Worm (Caenorhabditis elegans) whole organism, L4 larva: Measurements from ENCODE around the gene pqn-25.

Experiments
- F26F4.8 ChIP-seq: fragments of 200-800 bp; sonication (Bioruptor generic); conservative IDR thresholded peaks from 2 replicates; pipeline ENCODE4 v1.3.6; 2022; ENCODE audit warnings: missing genetic modification characterization, missing compliant biosample characterization
- F49E8.2 ChIP-seq: sonication (generic microtip); optimal IDR thresholded peaks from 2 replicates; lab custom pipeline; 2016; ENCODE audit warnings: missing compliant biosample characterization, mild to moderate bottlenecking, missing genetic modification characterization, borderline replicate concordance
- T26A8.4 ChIP-seq: fragments of 200-800 bp; sonication (Bioruptor generic); IDR thresholded peaks from 2 replicates; pipeline ENCODE4 v1.3.6; 2022; ENCODE audit warnings: missing genetic modification characterization, missing compliant biosample characterization
- Y48G9A.11 ChIP-seq: fragments of 200-800 bp; sonication (Bioruptor generic); IDR thresholded peaks from 2 replicates; pipeline ENCODE4 v1.3.6; 2022; ENCODE audit warnings: missing genetic modification reagents, missing genetic modification characterization, missing compliant biosample characterization
- ZK546.5 ChIP-seq, 2 experiments: sonication (generic microtip); optimal IDR thresholded peaks; 2 replicates each; lab custom pipeline; 2017; ENCODE audit warnings: missing biosample characterization in 2 of 2, missing genetic modification characterization in 2 of 2
- aha-1 ChIP-seq: fragments of 150-350 bp; peaks from one replicate; lab custom pipeline; 2014; ENCODE audit warnings: missing biosample characterization, missing genetic modification characterization
- aly-2 ChIP-seq: sonication (generic microtip); optimal IDR thresholded peaks from 2 replicates; lab custom pipeline; 2018; ENCODE audit warnings: missing biosample characterization, missing genetic modification characterization
- ama-1 ChIP-seq: fragments of 150-350 bp; optimal IDR thresholded peaks from 2 replicates; lab custom pipeline; 2014; ENCODE audit warnings: inconsistent platforms, mixed read lengths
- arid-1 ChIP-seq: fragments of 200-800 bp; sonication (Bioruptor generic); conservative IDR thresholded peaks from 2 replicates; pipeline ENCODE4 v1.3.6; 2022; ENCODE audit warnings: missing genetic modification reagents, missing genetic modification characterization, missing compliant biosample characterization
- attf-4 ChIP-seq: sonication (generic microtip); optimal IDR thresholded peaks from 3 replicates; lab custom pipeline; 2017; ENCODE audit warnings: missing biosample characterization, missing genetic modification characterization
- ceh-28 ChIP-seq: fragments of 150-350 bp; optimal IDR thresholded peaks from 2 replicates; lab custom pipeline; 2014; ENCODE audit warnings: missing biosample characterization, missing genetic modification reagents, missing genetic modification characterization
- ceh-44 ChIP-seq: fragments of 200-800 bp; sonication (Bioruptor generic); IDR thresholded peaks from 2 replicates; pipeline ENCODE4 v1.3.6; 2022; ENCODE audit warnings: missing genetic modification reagents, missing genetic modification characterization, missing compliant biosample characterization
- ceh-82 ChIP-seq: sonication (generic microtip); optimal IDR thresholded peaks from 2 replicates; lab custom pipeline; 2017; ENCODE audit warnings: missing biosample characterization, missing genetic modification characterization
- cey-2 ChIP-seq: sonication (generic microtip); optimal IDR thresholded peaks from 3 replicates; lab custom pipeline; 2017; ENCODE audit warnings: missing genetic modification characterization, mild to moderate bottlenecking, missing compliant biosample characterization, antibody characterized with exemption, borderline replicate concordance; ENCODE audit not compliant: insufficient read depth
- ctbp-1 ChIP-seq: fragments of 200-800 bp; sonication (Bioruptor generic); IDR thresholded peaks from 2 replicates; pipeline ENCODE4 v1.3.6; 2022; ENCODE audit warnings: missing genetic modification reagents, missing genetic modification characterization, missing compliant biosample characterization
- daf-12 ChIP-seq: fragments of 150-350 bp; optimal IDR thresholded peaks from 2 replicates; lab custom pipeline; 2014; ENCODE audit warnings: missing biosample characterization, missing genetic modification reagents, missing genetic modification characterization
- daf-8 ChIP-seq: fragments of 200-800 bp; sonication (Bioruptor generic); IDR thresholded peaks from 2 replicates; pipeline ENCODE4 v1.3.6; 2022; ENCODE audit warnings: missing genetic modification characterization, missing compliant biosample characterization
- dmd-6 ChIP-seq: fragments of 200-800 bp; sonication (Bioruptor generic); IDR thresholded peaks from 2 replicates; pipeline ENCODE4 v1.3.6; 2022; ENCODE audit warnings: missing genetic modification reagents, missing genetic modification characterization, missing compliant biosample characterization
- dmd-9 ChIP-seq: fragments of 200-800 bp; sonication (Bioruptor generic); IDR thresholded peaks from 2 replicates; pipeline ENCODE4 v1.3.6; 2022; ENCODE audit warnings: missing genetic modification reagents, missing genetic modification characterization, missing compliant biosample characterization
- dve-1 ChIP-seq: sonication (generic microtip); optimal IDR thresholded peaks from 2 replicates; lab custom pipeline; 2017; ENCODE audit warnings: antibody characterized with exemption, mild to moderate bottlenecking, missing genetic modification characterization, missing compliant biosample characterization; ENCODE audit not compliant: insufficient read depth
- egl-27 ChIP-seq: sonication (generic microtip); optimal IDR thresholded peaks from 3 replicates; lab custom pipeline; 2017; ENCODE audit warnings: missing biosample characterization, missing genetic modification reagents, missing genetic modification characterization
- hif-1 ChIP-seq, 2 experiments: sonication (generic microtip); optimal IDR thresholded peaks; 2 replicates each; lab custom pipeline; 2016 to 2017; ENCODE audit warnings: missing compliant biosample characterization in 2 of 2, missing genetic modification characterization in 2 of 2, missing genetic modification reagents in 2 of 2, missing genotype in 2 of 2, mild to moderate bottlenecking in 1 of 2
- hlh-11 ChIP-seq: fragments of 200-800 bp; sonication (Bioruptor generic); optimal IDR thresholded peaks from 2 replicates; lab custom pipeline; 2018; ENCODE audit warnings: mild to moderate bottlenecking, missing genetic modification characterization, missing compliant biosample characterization
- lin-1 ChIP-seq: fragments of 200-800 bp; sonication (Bioruptor generic); IDR thresholded peaks from 2 replicates; pipeline ENCODE4 v1.3.6; 2022; ENCODE audit warnings: missing genetic modification reagents, missing genetic modification characterization, missing compliant biosample characterization
- lin-13 ChIP-seq: fragments of 150-350 bp; optimal IDR thresholded peaks from 2 replicates; lab custom pipeline; 2014; ENCODE audit warnings: missing biosample characterization, missing genetic modification reagents, missing genetic modification characterization
- lin-38 ChIP-seq: fragments of 200-800 bp; sonication (Bioruptor generic); IDR thresholded peaks from 2 replicates; pipeline ENCODE4 v1.3.6; 2022; ENCODE audit warnings: missing genetic modification reagents, missing genetic modification characterization, missing compliant biosample characterization
- lir-3 ChIP-seq: sonication (generic microtip); optimal IDR thresholded peaks from 2 replicates; lab custom pipeline; 2016; ENCODE audit warnings: mild to moderate bottlenecking, missing genetic modification characterization, missing compliant biosample characterization
- madf-9 ChIP-seq: fragments of 200-800 bp; sonication (Bioruptor generic); conservative IDR thresholded peaks from 2 replicates; pipeline ENCODE4 v1.3.6; 2022; ENCODE audit warnings: missing genetic modification reagents, missing genetic modification characterization, missing compliant biosample characterization
- mdl-1 ChIP-seq, 2 experiments: fragments of 150-350 bp in 1 of 2; sonication (generic microtip) in 1 of 2; optimal IDR thresholded peaks; 2 replicates each; lab custom pipeline; 2014 to 2017; ENCODE audit warnings: missing biosample characterization in 2 of 2, missing genetic modification characterization in 2 of 2
- mdt-29 ChIP-seq: fragments of 200-800 bp; sonication (Bioruptor generic); IDR thresholded peaks from 2 replicates; pipeline ENCODE4 v1.3.6; 2022; ENCODE audit warnings: missing genetic modification reagents, missing genetic modification characterization, missing compliant biosample characterization
- mep-1 ChIP-seq: fragments of 150-350 bp; sonication (generic microtip); optimal IDR thresholded peaks from 3 replicates; lab custom pipeline; 2014; ENCODE audit warnings: missing biosample characterization, missing genetic modification characterization
- mes-2 ChIP-seq: sonication (generic microtip); optimal IDR thresholded peaks from 2 replicates; lab custom pipeline; 2016; ENCODE audit warnings: missing genotype, mild to moderate bottlenecking, missing genetic modification characterization, missing compliant biosample characterization; ENCODE audit not compliant: poor library complexity, severe bottlenecking
- mxl-3 ChIP-seq: fragments of 200-800 bp; sonication (Bioruptor generic); optimal IDR thresholded peaks from 2 replicates; lab custom pipeline; 2018; ENCODE audit warnings: mild to moderate bottlenecking, missing genetic modification characterization, missing compliant biosample characterization
- nhr-10 ChIP-seq: fragments of 150-350 bp; optimal IDR thresholded peaks from 2 replicates; lab custom pipeline; 2014; ENCODE audit warnings: missing biosample characterization, missing genetic modification characterization
- nhr-102 ChIP-seq: sonication (generic microtip); optimal IDR thresholded peaks from 2 replicates; lab custom pipeline; 2016; ENCODE audit warnings: mild to moderate bottlenecking, missing genetic modification characterization, moderate library complexity, missing compliant biosample characterization
- nhr-11 ChIP-seq: fragments of 150-350 bp; optimal IDR thresholded peaks from 2 replicates; lab custom pipeline; 2014; ENCODE audit warnings: missing biosample characterization, missing genetic modification characterization
- nhr-25 ChIP-seq: sonication (generic microtip); optimal IDR thresholded peaks from 2 replicates; lab custom pipeline; 2017; ENCODE audit warnings: missing genetic modification characterization, mild to moderate bottlenecking, missing compliant biosample characterization, antibody characterized with exemption, moderate library complexity, borderline replicate concordance; ENCODE audit not compliant: insufficient read depth
- nhr-28 ChIP-seq: fragments of 150-350 bp; optimal IDR thresholded peaks from 2 replicates; lab custom pipeline; 2014; ENCODE audit warnings: missing biosample characterization, missing genetic modification characterization
- nhr-48 ChIP-seq: sonication (generic microtip); optimal IDR thresholded peaks from 2 replicates; lab custom pipeline; 2016; ENCODE audit warnings: mild to moderate bottlenecking, missing genetic modification characterization, missing compliant biosample characterization
- nhr-6 ChIP-seq: fragments of 150-350 bp; optimal IDR thresholded peaks from 2 replicates; lab custom pipeline; 2014; ENCODE audit warnings: missing biosample characterization, missing genetic modification characterization
- nhr-76 ChIP-seq: fragments of 150-350 bp; optimal IDR thresholded peaks from 2 replicates; lab custom pipeline; 2014; ENCODE audit warnings: missing biosample characterization, missing genetic modification characterization
- nhr-77 ChIP-seq: fragments of 150-350 bp; optimal IDR thresholded peaks from 2 replicates; lab custom pipeline; 2014; ENCODE audit warnings: missing biosample characterization, missing genetic modification characterization
- php-3 ChIP-seq: fragments of 200-800 bp; sonication (Bioruptor generic); IDR thresholded peaks from 2 replicates; pipeline ENCODE4 v1.3.6; 2022; ENCODE audit warnings: missing genetic modification reagents, missing genetic modification characterization, missing compliant biosample characterization
- sdz-12 ChIP-seq: fragments of 200-800 bp; sonication (Bioruptor generic); optimal IDR thresholded peaks from 2 replicates; lab custom pipeline; 2018; ENCODE audit warnings: mild to moderate bottlenecking, missing genetic modification characterization, missing compliant biosample characterization
- skn-1 ChIP-seq: fragments of 150-350 bp; optimal IDR thresholded peaks from 2 replicates; lab custom pipeline; 2014; ENCODE audit warnings: missing biosample characterization, missing genetic modification characterization
- snpc-1.2 ChIP-seq: fragments of 200-800 bp; sonication (Bioruptor generic); IDR thresholded peaks from 2 replicates; pipeline ENCODE4 v1.3.6; 2022; ENCODE audit warnings: missing genetic modification reagents, missing genetic modification characterization, missing compliant biosample characterization
- tra-1 ChIP-seq: fragments of 200-800 bp; sonication (Bioruptor generic); IDR thresholded peaks from 2 replicates; pipeline ENCODE4 v1.3.6; 2022; ENCODE audit warnings: missing genetic modification reagents, missing genetic modification characterization, missing compliant biosample characterization
- zag-1 ChIP-seq: fragments of 150-350 bp; optimal IDR thresholded peaks from 2 replicates; lab custom pipeline; 2014; ENCODE audit warnings: missing biosample characterization, missing genetic modification characterization
- zfp-2 ChIP-seq: sonication (generic microtip); optimal IDR thresholded peaks from 2 replicates; lab custom pipeline; 2016; ENCODE audit warnings: mild to moderate bottlenecking, missing genetic modification characterization, missing compliant biosample characterization
- zfp-3 ChIP-seq: fragments of 200-800 bp; sonication (Bioruptor generic); conservative IDR thresholded peaks from 2 replicates; pipeline ENCODE4 v1.3.6; 2022; ENCODE audit warnings: missing genetic modification reagents, missing genetic modification characterization, missing compliant biosample characterization
- zip-11 ChIP-seq: fragments of 200-800 bp; sonication (Bioruptor generic); IDR thresholded peaks from 2 replicates; pipeline ENCODE4 v1.3.6; 2022; ENCODE audit warnings: missing genetic modification characterization, missing compliant biosample characterization
- ztf-11 ChIP-seq: fragments of 150-350 bp; optimal IDR thresholded peaks from 2 replicates; lab custom pipeline; 2014; ENCODE audit warnings: missing biosample characterization, missing genetic modification characterization

Gene pqn-25

ce11 chrIII:5472693-5473092 is 39.7 kb downstream of the pqn-25 start:
- TF ChIP-seq lin-1 (GFP tag; lab: Robert Waterston, UW), result 0 out of 2 replicates have a peak, but pooled peaks have one; percentile 51
- no peak for TF ChIP-seq lir-3 (tag; lab: Kevin White, UChicago)
- TF ChIP-seq zfp-2 (tag; lab: Kevin White, UChicago), result no peak
- no peak for TF ChIP-seq ceh-44 (GFP tag; lab: Robert Waterston, UW)
- no peak for TF ChIP-seq ZK546.5 (tag; optimal IDR thresholded peaks at IDR 0.05; lab: Kevin White, UChicago)
- no peak for TF ChIP-seq mep-1 (tag; lab: Kevin White, UChicago)
- TF ChIP-seq aha-1 (tag; lab: Kevin White, UChicago), result peak; percentile 38
- no peak for TF ChIP-seq attf-4 (tag; lab: Kevin White, UChicago)
- no peak for TF ChIP-seq F49E8.2 (tag; lab: Kevin White, UChicago)
- TF ChIP-seq dve-1 (tag; lab: Kevin White, UChicago), result no peak
- TF ChIP-seq hif-1 (tag; optimal IDR thresholded peaks at IDR 0.05; lab: Kevin White, UChicago), result no peak
- TF ChIP-seq aly-2, result no peak
- peak; percentile 72 for TF ChIP-seq hlh-11 (tag; lab: Kevin White, UChicago)
- TF ChIP-seq ceh-28, result no peak
- no peak for TF ChIP-seq ama-1
- TF ChIP-seq ctbp-1 (GFP tag; lab: Robert Waterston, UW), result no peak
- 0 out of 2 replicates have a peak, but pooled peaks have one; percentile 48 for TF ChIP-seq T26A8.4
- TF ChIP-seq egl-27 (tag; lab: Kevin White, UChicago), result no peak
- no peak for TF ChIP-seq snpc-1.2 (GFP tag; lab: Robert Waterston, UW)
- peak; percentile 58 for TF ChIP-seq mxl-3 (GFP tag; lab: Kevin White, UChicago)
- no peak for TF ChIP-seq lin-13 (GFP tag; lab: Kevin White, UChicago)
- TF ChIP-seq nhr-102 (tag; lab: Kevin White, UChicago), result no peak
- no peak for TF ChIP-seq nhr-11 (tag; lab: Kevin White, UChicago)
- TF ChIP-seq daf-12 (tag; lab: Kevin White, UChicago), result no peak
- TF ChIP-seq zip-11 (GFP tag; lab: Robert Waterston, UW), result no peak
- TF ChIP-seq nhr-28, result peak; percentile 42
- TF ChIP-seq nhr-10 (tag; lab: Kevin White, UChicago), result no peak
- TF ChIP-seq nhr-77 (tag; lab: Kevin White, UChicago), result no peak
- TF ChIP-seq madf-9 (GFP tag; lab: Robert Waterston, UW), result no peak
- no peak for TF ChIP-seq nhr-25 (tag; lab: Kevin White, UChicago)
- TF ChIP-seq ztf-11, result no peak
- peak in 1 of 2 experiments; percentile 74 for TF ChIP-seq mdl-1 (tag; optimal IDR thresholded peaks at IDR 0.05; lab: Kevin White, UChicago)
- TF ChIP-seq skn-1 (tag; lab: Kevin White, UChicago), result no peak
- no peak for TF ChIP-seq ceh-82 (tag; lab: Kevin White, UChicago)
- no peak for TF ChIP-seq lin-38
- TF ChIP-seq dmd-6 (GFP tag; lab: Robert Waterston, UW), result no peak
- TF ChIP-seq dmd-9 (GFP tag; lab: Robert Waterston, UW), result no peak
- TF ChIP-seq F26F4.8, result no peak
- no peak for TF ChIP-seq Y48G9A.11
- TF ChIP-seq nhr-76, result no peak
- no peak for TF ChIP-seq zag-1 (tag; lab: Kevin White, UChicago)
- no peak for TF ChIP-seq mes-2 (tag; lab: Kevin White, UChicago)
- no peak for TF ChIP-seq sdz-12 (GFP tag; lab: Kevin White, UChicago)
- peak; percentile 74 for TF ChIP-seq nhr-48
- TF ChIP-seq zfp-3 (GFP tag; lab: Robert Waterston, UW), result no peak
- TF ChIP-seq tra-1, result no peak
- TF ChIP-seq daf-8 (GFP tag; lab: Robert Waterston, UW), result no peak
- TF ChIP-seq cey-2, result no peak
- TF ChIP-seq nhr-6, result no peak
- TF ChIP-seq arid-1 (GFP tag; lab: Robert Waterston, UW), result no peak
- TF ChIP-seq php-3 (GFP tag; lab: Robert Waterston, UW), result no peak
- TF ChIP-seq mdt-29 (GFP tag; lab: Robert Waterston, UW), result no peak
